Worm (Caenorhabditis elegans): ENCODE results near the gene K10D2.5.

The K10D2.5 gene

ce11 chrIII:5172470-5172869, at the start of gene K10D2.5 (continued):
- TF ChIP-seq Y53F4B.3 (GFP tag; IDR thresholded peaks at IDR 0.05) = peak; percentile 86
- TF ChIP-seq akir-1 (GFP tag; optimal IDR thresholded peaks at IDR 0.05) = peak; percentile 90
- TF ChIP-seq F52B5.7 (tag; optimal IDR thresholded peaks at IDR 0.05) = peak; percentile 68
- TF ChIP-seq nfya-2 (GFP tag; IDR thresholded peaks at IDR 0.05) = no peak
- no peak for TF ChIP-seq mes-4 (tag; optimal IDR thresholded peaks at IDR 0.05)
- peak; percentile 81 for TF ChIP-seq tlf-1 (GFP tag; optimal IDR thresholded peaks at IDR 0.05)
- TF ChIP-seq ekl-4 (GFP tag; IDR thresholded peaks at IDR 0.05) = peak; percentile 95
- TF ChIP-seq F22D6.2 (tag; optimal IDR thresholded peaks at IDR 0.05) = peak; percentile 73
- no peak for TF ChIP-seq F37B4.10 (GFP tag; IDR thresholded peaks at IDR 0.05)
- TF ChIP-seq ccch-3 (GFP tag; optimal IDR thresholded peaks at IDR 0.05) = peak; percentile 95
- peak; percentile 71 for TF ChIP-seq snpc-3.4 (tag; optimal IDR thresholded peaks at IDR 0.05)
- no peak for TF ChIP-seq nfya-1 (tag; optimal IDR thresholded peaks at IDR 0.05; ENCODE audit: borderline replicate concordance, insufficient read depth)
- TF ChIP-seq snpc-1.3 (tag; optimal IDR thresholded peaks at IDR 0.05; ENCODE audit: insufficient read depth) = peak; percentile 70
- TF ChIP-seq dpl-1 (GFP tag; optimal IDR thresholded peaks at IDR 0.05) = peak; percentile 77
- TF ChIP-seq F33H1.4 (GFP tag; IDR thresholded peaks at IDR 0.05) = peak; percentile 83
- no peak for TF ChIP-seq ama-1 (optimal IDR thresholded peaks at IDR 0.05)
- no peak for TF ChIP-seq ama-1 (GFP tag; optimal IDR thresholded peaks at IDR 0.05)
- peak; percentile 80 for TF ChIP-seq nhr-80 (tag; optimal IDR thresholded peaks at IDR 0.05)
- TF ChIP-seq snpc-4 (GFP tag; optimal IDR thresholded peaks at IDR 0.05) = no peak
- peak; percentile 39 to 80 (median 68) for TF ChIP-seq snpc-4 (tag; optimal IDR thresholded peaks at IDR 0.05)
- TF ChIP-seq Y56A3A.18 (GFP tag; IDR thresholded peaks at IDR 0.05) = no peak
- peak; percentile 92 for TF ChIP-seq Y53G8AR.9 (GFP tag; conservative IDR thresholded peaks at IDR 0.05)
- peak; percentile 96 for TF ChIP-seq athp-1 (tag; optimal IDR thresholded peaks at IDR 0.05)
- TF ChIP-seq repo-1 (tag; optimal IDR thresholded peaks at IDR 0.05) = no peak
- TF ChIP-seq D2030.7 (GFP tag; IDR thresholded peaks at IDR 0.05) = peak; percentile 99
- no peak for TF ChIP-seq gei-17 (GFP tag; optimal IDR thresholded peaks at IDR 0.05)
- TF ChIP-seq ceh-100 (GFP tag; IDR thresholded peaks at IDR 0.05) = peak; percentile 99
- TF ChIP-seq rcor-1 (GFP tag; IDR thresholded peaks at IDR 0.05) = peak; percentile 96
- TF ChIP-seq Y67H2A.10 (GFP tag; conservative IDR thresholded peaks at IDR 0.05) = peak; percentile 97
- no peak for TF ChIP-seq lsy-27 (tag; optimal IDR thresholded peaks at IDR 0.05; ENCODE audit: borderline replicate concordance, insufficient read depth)
- TF ChIP-seq lir-1 (GFP tag; conservative IDR thresholded peaks at IDR 0.05) = peak; percentile 98
- peak; percentile 84 for TF ChIP-seq somi-1 (GFP tag; optimal IDR thresholded peaks at IDR 0.05)
- TF ChIP-seq tbx-9 (tag; optimal IDR thresholded peaks at IDR 0.05; ENCODE audit: borderline replicate concordance) = no peak
- TF ChIP-seq madf-8 (GFP tag; conservative IDR thresholded peaks at IDR 0.05) = peak; percentile 77
- peak; percentile 85 for TF ChIP-seq attf-3 (GFP tag; conservative IDR thresholded peaks at IDR 0.05)
- TF ChIP-seq fkh-3 (tag; optimal IDR thresholded peaks at IDR 0.05) = no peak
- no peak for TF ChIP-seq F55B11.4 (tag; optimal IDR thresholded peaks at IDR 0.05; ENCODE audit: borderline replicate concordance, insufficient read depth)
- peak; percentile 80 for TF ChIP-seq zim-3 (tag; optimal IDR thresholded peaks at IDR 0.05)
- TF ChIP-seq lin-40 (tag; optimal IDR thresholded peaks at IDR 0.05) = peak; percentile 80
- no peak for TF ChIP-seq hlh-26 (GFP tag; conservative IDR thresholded peaks at IDR 0.05)
- peak; percentile 90 for TF ChIP-seq cebp-1 (GFP tag; IDR thresholded peaks at IDR 0.05)
- TF ChIP-seq cebp-1 (tag; optimal IDR thresholded peaks at IDR 0.05) = peak; percentile 81
- TF ChIP-seq hrde-1 (tag; optimal IDR thresholded peaks at IDR 0.05; ENCODE audit: borderline replicate concordance) = peak; percentile 82
- TF ChIP-seq snpc-1.1 (tag; optimal IDR thresholded peaks at IDR 0.05; ENCODE audit: insufficient read depth) = no peak
- peak; percentile 77; the same call in 1 of the 2 replicates for TF ChIP-seq F39B2.1 (GFP tag; IDR thresholded peaks at IDR 0.05)
- peak; percentile 94 for TF ChIP-seq nfyb-1 (GFP tag; IDR thresholded peaks at IDR 0.05)
- TF ChIP-seq ztf-28 (GFP tag; IDR thresholded peaks at IDR 0.05) = peak; percentile 99
- no peak for TF ChIP-seq nhr-90 (tag; optimal IDR thresholded peaks at IDR 0.05)

Measured in whole organism, young adult.